Worm (Caenorhabditis elegans): ENCODE results near the gene abt-1.

The abt-1 gene

DNA sequence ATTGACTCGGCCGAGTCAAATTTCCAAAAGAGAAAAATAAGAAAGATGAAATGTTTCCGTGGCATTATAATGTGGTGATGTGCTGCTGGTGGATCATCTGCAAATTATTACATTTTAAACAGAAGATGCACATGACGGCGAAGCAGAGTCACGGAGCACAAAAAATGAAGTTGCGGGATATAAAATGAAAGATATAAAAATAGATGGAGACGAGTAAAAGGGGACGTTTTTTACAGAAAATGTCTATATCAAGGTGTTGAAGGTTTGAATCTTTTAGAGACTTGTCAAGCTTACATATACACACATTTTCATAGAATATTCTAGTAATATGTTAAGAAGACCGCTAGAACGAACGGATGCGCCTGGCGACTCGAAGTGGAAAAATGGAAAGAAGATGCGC, 20.4 kb downstream of the abt-1 start, which contains the start of gene ptrg-1:
TSS of gene ptrg-1 (minus strand) at position 101 of the 400 bp plus-strand sequence.
- TF ChIP-seq nhr-47 (tag; optimal IDR thresholded peaks at IDR 0.05) (no peak), zag-1 (tag; optimal IDR thresholded peaks at IDR 0.05) (no peak), lir-3 (tag; optimal IDR thresholded peaks at IDR 0.05; ENCODE audit: poor library complexity) (no peak), fos-1 (tag; optimal IDR thresholded peaks at IDR 0.05) (no peak), sox-4 (tag; optimal IDR thresholded peaks at IDR 0.05) (no peak), lin-14 (GFP tag; optimal IDR thresholded peaks at IDR 0.05) (no peak), ceh-90 (tag; optimal IDR thresholded peaks at IDR 0.05) (no peak), skn-1 (tag; optimal IDR thresholded peaks at IDR 0.05) (no peak), lin-15B (tag; optimal IDR thresholded peaks at IDR 0.05) (no peak), dsc-1 (tag; optimal IDR thresholded peaks at IDR 0.05) (no peak), ces-1 (GFP tag; optimal IDR thresholded peaks at IDR 0.05) (no peak), nhr-84 (tag; optimal IDR thresholded peaks at IDR 0.05) (no peak), mep-1 (tag; optimal IDR thresholded peaks at IDR 0.05) (no peak), blmp-1 (tag; optimal IDR thresholded peaks at IDR 0.05) (no peak), nhr-237 (tag; optimal IDR thresholded peaks at IDR 0.05) (no peak), pag-3 (tag; optimal IDR thresholded peaks at IDR 0.05; ENCODE audit: borderline replicate concordance, insufficient read depth) (no peak), sup-37 (GFP tag; optimal IDR thresholded peaks at IDR 0.05) (no peak), ceh-63 (GFP tag; optimal IDR thresholded peaks at IDR 0.05) (no peak), lin-39 (tag; optimal IDR thresholded peaks at IDR 0.05) (no peak)

DNA sequence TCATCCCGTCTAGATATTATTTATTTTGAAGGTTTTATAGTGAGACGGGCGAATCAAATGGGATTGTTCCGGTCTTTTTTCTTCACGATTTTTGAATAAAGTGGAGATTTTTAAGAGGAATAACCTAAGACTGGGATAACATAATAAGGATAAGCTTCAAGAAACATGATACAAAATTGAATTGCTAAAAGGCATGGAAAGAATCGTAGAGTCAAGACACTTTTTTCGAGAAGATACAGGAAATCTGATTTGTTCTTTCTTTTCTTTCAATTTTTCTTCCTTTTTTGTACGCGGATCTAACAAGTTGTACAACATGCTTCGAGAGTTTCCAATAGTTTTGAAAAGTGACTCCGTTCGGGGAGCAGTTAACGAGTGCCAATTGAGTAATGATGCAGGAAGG, 23.2 kb downstream of the abt-1 start:
- TF ChIP-seq lin-14 (GFP tag; optimal IDR thresholded peaks at IDR 0.05): peak; percentile 20
- TF ChIP-seq fkh-10 (GFP tag; optimal IDR thresholded peaks at IDR 0.05): peak; percentile 79
- no peak for TF ChIP-seq pax-3 (tag; optimal IDR thresholded peaks at IDR 0.05)

- TF ChIP-seq sptf-1 (tag; optimal IDR thresholded peaks at IDR 0.05) (no peak), efl-1 (optimal IDR thresholded peaks at IDR 0.05) (no peak), efl-1 (GFP tag; optimal IDR thresholded peaks at IDR 0.05 in 1 of 2) (peak in 1 of 2 experiments; percentile 69)
These were observed 24.1 kb downstream of the abt-1 start for ce11 chrIV:10190586-10190985.

- no peak for TF ChIP-seq nhr-19 (GFP tag; conservative IDR thresholded peaks at IDR 0.05)
- TF ChIP-seq blmp-1 (tag; optimal IDR thresholded peaks at IDR 0.05): no peak
- TF ChIP-seq fkh-10 (GFP tag; optimal IDR thresholded peaks at IDR 0.05): peak; percentile 63
- TF ChIP-seq nhr-85 (tag): no peak
- TF ChIP-seq ztf-11 (tag; optimal IDR thresholded peaks at IDR 0.05): no peak
- no peak for TF ChIP-seq tlp-1 (tag; optimal IDR thresholded peaks at IDR 0.05)
These were observed 26.2 kb downstream of the abt-1 start for ce11 chrIV:10188505-10188904.

ce11 chrIV:10180133-10180749, 34.5 kb downstream of the abt-1 start, which contains the start of gene gta-1:
TSS of gene gta-1 (plus strand) at chrIV:10180660.
- TF ChIP-seq dpl-1 (GFP tag; optimal IDR thresholded peaks at IDR 0.05) (peak in 2 of 3 experiments; percentile 18 to 19), rnt-1 (tag; optimal IDR thresholded peaks at IDR 0.05) (peak; percentile 66), lin-14 (GFP tag; optimal IDR thresholded peaks at IDR 0.05) (peak; percentile 74), efl-1 (optimal IDR thresholded peaks at IDR 0.05) (peak in 1 of 2 experiments; percentile 18), efl-1 (GFP tag; optimal IDR thresholded peaks at IDR 0.05 in 1 of 2) (peak; percentile 28 to 89), nhr-19 (GFP tag; conservative IDR thresholded peaks at IDR 0.05) (peak; percentile 50), mep-1 (tag; optimal IDR thresholded peaks at IDR 0.05) (peak; percentile 11), nhr-76 (tag; optimal IDR thresholded peaks at IDR 0.05) (no peak), lsy-2 (tag; optimal IDR thresholded peaks at IDR 0.05) (peak; percentile 1 to 47), xbp-1 (tag; optimal IDR thresholded peaks at IDR 0.05) (peak; percentile 7), nhr-71 (tag; optimal IDR thresholded peaks at IDR 0.05) (peak; percentile 73), lin-35 (GFP tag; optimal IDR thresholded peaks at IDR 0.05) (peak; percentile 15 to 32), zag-1 (tag; optimal IDR thresholded peaks at IDR 0.05) (no peak), Y116A8C.19 (tag; optimal IDR thresholded peaks at IDR 0.05; ENCODE audit: borderline replicate concordance) (no peak), unc-62 (GFP tag; optimal IDR thresholded peaks at IDR 0.05) (no peak), tbx-2 (tag; optimal IDR thresholded peaks at IDR 0.05) (peak; percentile 5), ceh-90 (tag; optimal IDR thresholded peaks at IDR 0.05) (no peak), dsc-1 (tag; optimal IDR thresholded peaks at IDR 0.05) (peak; percentile 49), lin-39 (tag; optimal IDR thresholded peaks at IDR 0.05) (peak; percentile 36), blmp-1 (tag; optimal IDR thresholded peaks at IDR 0.05) (peak; percentile 93), mdl-1 (tag; optimal IDR thresholded peaks at IDR 0.05) (peak in 1 of 2 experiments; percentile 52), nhr-20 (tag; optimal IDR thresholded peaks at IDR 0.05) (peak; percentile 57), snu-23 (GFP tag; optimal IDR thresholded peaks at IDR 0.05) (peak; percentile 65), ets-5 (GFP tag; IDR thresholded peaks at IDR 0.05) (no peak), swsn-7 (tag; optimal IDR thresholded peaks at IDR 0.05) (peak; percentile 19)
